Fruit fly (Drosophila melanogaster): ENCODE results near the gene Ube3a.

- no peak for TF ChIP-seq psq (optimal IDR thresholded peaks at IDR 0.05)
- TF ChIP-seq h (optimal IDR thresholded peaks at IDR 0.05), result no peak
- TF ChIP-seq ttk (optimal IDR thresholded peaks at IDR 0.05), result no peak
- TF ChIP-seq Sin3A (optimal IDR thresholded peaks at IDR 0.05), result no peak
- TF ChIP-seq Myc (optimal IDR thresholded peaks at IDR 0.05), result no peak
- TF ChIP-seq insv (optimal IDR thresholded peaks at IDR 0.05), result no peak
These were observed 15.1 kb downstream of the Ube3a start for dm6 chr3L:11195275-11195674.

All from Kc167 (cell line).